Fruit fly (Drosophila melanogaster) whole organism, embryonic: ENCODE data around the gene Idi.

Source experiments
- Bdp1 ChIP-seq: fragments of 200-800 bp; sonication (Bioruptor generic); optimal IDR thresholded peaks from 3 replicates; lab custom pipeline; 2016; ENCODE audit warnings: missing biosample characterization, missing genetic modification characterization
- Bgb ChIP-seq: fragments of 200-800 bp; sonication (Bioruptor generic); IDR thresholded peaks from 2 replicates; pipeline ENCODE4 v1.3.6; 2022; ENCODE audit warnings: missing biosample characterization, missing genetic modification characterization; ENCODE audit not compliant: partially characterized antibody
- CG10565 ChIP-seq: fragments of 200-800 bp; sonication (Bioruptor generic); optimal IDR thresholded peaks from 3 replicates; lab custom pipeline; 2016; ENCODE audit warnings: missing biosample characterization, mild to moderate bottlenecking, missing genetic modification characterization
- CG11085 ChIP-seq: fragments of 200-800 bp; sonication (Bioruptor generic); IDR thresholded peaks from 2 replicates; pipeline ENCODE4 v1.3.6; 2022; ENCODE audit warnings: missing biosample characterization, missing genetic modification characterization
- CG11093 ChIP-seq: fragments of 200-800 bp; sonication (Bioruptor generic); IDR thresholded peaks from 3 replicates; pipeline ENCODE4 v1.3.6; 2022; ENCODE audit warnings: missing biosample characterization, missing genetic modification characterization
- CG12071 ChIP-seq: fragments of 200-800 bp; sonication (Bioruptor generic); optimal IDR thresholded peaks from 3 replicates; lab custom pipeline; 2018; ENCODE audit warnings: missing biosample characterization, mild to moderate bottlenecking, missing genetic modification characterization
- CG14710 ChIP-seq: fragments of 200-800 bp; sonication (Bioruptor generic); optimal IDR thresholded peaks from 3 replicates; lab custom pipeline; 2019; ENCODE audit warnings: missing biosample characterization, mild to moderate bottlenecking, missing genetic modification characterization, moderate library complexity
- CG15011 ChIP-seq: fragments of 200-800 bp; sonication (Bioruptor generic); optimal IDR thresholded peaks from 3 replicates; lab custom pipeline; 2018; ENCODE audit warnings: missing biosample characterization, mild to moderate bottlenecking, missing genetic modification characterization
- CG15073 ChIP-seq: fragments of 200-800 bp; sonication (Bioruptor generic); optimal IDR thresholded peaks from 2 replicates; lab custom pipeline; 2016; ENCODE audit warnings: missing biosample characterization, missing genetic modification characterization
- CG17385 ChIP-seq: fragments of 200-800 bp; sonication (Bioruptor generic); optimal IDR thresholded peaks from 3 replicates; lab custom pipeline; 2018; ENCODE audit warnings: missing biosample characterization, mild to moderate bottlenecking, missing genetic modification characterization
- CG18476 ChIP-seq: fragments of 200-800 bp; sonication (Bioruptor generic); optimal IDR thresholded peaks from 2 replicates; lab custom pipeline; 2016; ENCODE audit warnings: missing biosample characterization, mild to moderate bottlenecking, missing genetic modification characterization
- CG2202 ChIP-seq: fragments of 200-800 bp; sonication (Bioruptor generic); optimal IDR thresholded peaks from 2 replicates; lab custom pipeline; 2018; ENCODE audit warnings: missing biosample characterization, mild to moderate bottlenecking, missing genetic modification characterization
- CG3407 ChIP-seq: fragments of 200-800 bp; sonication (Bioruptor generic); optimal IDR thresholded peaks from 2 replicates; lab custom pipeline; 2018; ENCODE audit warnings: missing biosample characterization, mild to moderate bottlenecking, missing genetic modification characterization
- CG3838 ChIP-seq: fragments of 200-800 bp; sonication (Bioruptor generic); optimal IDR thresholded peaks from 3 replicates; lab custom pipeline; 2016; ENCODE audit warnings: missing biosample characterization, missing genetic modification characterization
- CG8089 ChIP-seq: fragments of 200-800 bp; sonication (Bioruptor generic); optimal IDR thresholded peaks from 3 replicates; lab custom pipeline; 2016; ENCODE audit warnings: missing biosample characterization, missing genetic modification characterization
- CG8290 ChIP-seq, 3 experiments: fragments of 200-800 bp; sonication (Bioruptor generic); optimal IDR thresholded peaks; 2 replicates each; lab custom pipeline; 2016 to 2019; ENCODE audit warnings: missing biosample characterization in 3 of 3, missing genetic modification characterization in 3 of 3, mild to moderate bottlenecking in 2 of 3, moderate library complexity in 1 of 3
- CG9609 ChIP-seq: fragments of 200-800 bp; sonication (Bioruptor generic); optimal IDR thresholded peaks from 3 replicates; lab custom pipeline; 2016; ENCODE audit warnings: missing biosample characterization, missing genetic modification characterization
- CG9817 ChIP-seq: fragments of 200-800 bp; sonication (Bioruptor generic); optimal IDR thresholded peaks from 2 replicates; lab custom pipeline; 2018; ENCODE audit warnings: missing biosample characterization, mild to moderate bottlenecking, missing genetic modification characterization, moderate library complexity
- CG9932 ChIP-seq: fragments of 200-800 bp; sonication (Bioruptor generic); IDR thresholded peaks from 2 replicates; pipeline ENCODE4 v1.3.6; 2022; ENCODE audit warnings: missing biosample characterization, missing genetic modification characterization
- Dfd ChIP-seq, 2 experiments: fragments of >200 bp; optimal IDR thresholded peaks; 2 replicates each; lab custom pipeline; 2017; ENCODE audit warnings: missing biosample characterization in 2 of 2, missing genetic modification characterization in 2 of 2
- Ets65A ChIP-seq: fragments of 200-800 bp; sonication (Bioruptor generic); peaks from one replicate; lab custom pipeline; 2016; ENCODE audit warnings: missing biosample characterization, missing genetic modification characterization
- Hr51 ChIP-seq, 2 experiments: fragments of 200-800 bp; sonication (Bioruptor generic); optimal IDR thresholded peaks; 2 replicates in 1 of 2; 3 replicates in 1 of 2; lab custom pipeline; 2016 to 2018; ENCODE audit warnings: missing biosample characterization in 2 of 2, missing genetic modification characterization in 2 of 2, mild to moderate bottlenecking in 1 of 2, moderate library complexity in 1 of 2
- Hsf ChIP-seq: fragments of 200-800 bp; sonication (Bioruptor generic); optimal IDR thresholded peaks from 3 replicates; lab custom pipeline; 2016; ENCODE audit warnings: missing biosample characterization, missing genetic modification characterization
- Lhr ChIP-seq: fragments of 200-800 bp; sonication (Bioruptor generic); optimal IDR thresholded peaks from 3 replicates; lab custom pipeline; 2017; ENCODE audit warnings: mild to moderate bottlenecking, missing biosample characterization, missing genetic modification reagents, missing genetic modification characterization
- Meics ChIP-seq: fragments of 200-800 bp; sonication (Bioruptor generic); optimal IDR thresholded peaks from 2 replicates; lab custom pipeline; 2017; ENCODE audit warnings: missing biosample characterization, mild to moderate bottlenecking, missing genetic modification characterization
- Myb ChIP-seq: fragments of 200-800 bp; sonication (Bioruptor generic); optimal IDR thresholded peaks from 2 replicates; lab custom pipeline; 2016; ENCODE audit warnings: missing biosample characterization, missing genetic modification characterization
- Nf-YC ChIP-seq: fragments of 200-800 bp; optimal IDR thresholded peaks from 3 replicates; lab custom pipeline; 2019; ENCODE audit warnings: missing biosample characterization, mild to moderate bottlenecking, missing genetic modification characterization, moderate library complexity
- NfI ChIP-seq: fragments of 200-800 bp; sonication (Bioruptor generic); optimal IDR thresholded peaks from 3 replicates; lab custom pipeline; 2018; ENCODE audit warnings: missing biosample characterization, mild to moderate bottlenecking, missing genetic modification characterization, moderate library complexity
- Pdp1 ChIP-seq, 2 experiments: fragments of 200-800 bp; sonication (Bioruptor generic); optimal IDR thresholded peaks; 3 replicates each; lab custom pipeline; 2016; ENCODE audit warnings: missing biosample characterization in 2 of 2, missing genetic modification characterization in 2 of 2, mild to moderate bottlenecking in 1 of 2, moderate library complexity in 1 of 2
- Side ChIP-seq: fragments of 200-800 bp; sonication (Bioruptor generic); optimal IDR thresholded peaks from 2 replicates; lab custom pipeline; 2016; ENCODE audit warnings: missing biosample characterization, missing genetic modification characterization
- Sry-β ChIP-seq: fragments of 200-800 bp; sonication (Bioruptor generic); optimal IDR thresholded peaks from 2 replicates; lab custom pipeline; 2018; ENCODE audit warnings: missing biosample characterization, mild to moderate bottlenecking, missing genetic modification characterization, moderate library complexity
- TFAM ChIP-seq: fragments of 200-800 bp; sonication (Bioruptor generic); optimal IDR thresholded peaks from 2 replicates; lab custom pipeline; 2017; ENCODE audit warnings: missing biosample characterization, missing genetic modification characterization, inconsistent platforms
- Usf ChIP-seq: fragments of 200-800 bp; sonication (Bioruptor generic); optimal IDR thresholded peaks from 2 replicates; lab custom pipeline; 2017; ENCODE audit warnings: missing genotype, missing biosample characterization, missing genetic modification characterization
- amos ChIP-seq: fragments of 200-800 bp; sonication (Bioruptor generic); IDR thresholded peaks from 2 replicates; pipeline ENCODE4 v1.3.6; 2022; ENCODE audit warnings: missing biosample characterization, missing genetic modification characterization; ENCODE audit not compliant: partially characterized antibody
- cas ChIP-seq: fragments of 200-800 bp; sonication (Bioruptor generic); IDR thresholded peaks from 2 replicates; pipeline ENCODE4 v1.3.6; 2022; ENCODE audit warnings: missing biosample characterization, missing genetic modification characterization
- esg ChIP-seq: fragments of 200-800 bp; sonication (Bioruptor generic); conservative IDR thresholded peaks from 2 replicates; pipeline ENCODE4 v1.3.6; 2022; ENCODE audit warnings: missing biosample characterization, missing genetic modification characterization
- fd64A ChIP-seq: fragments of 200-800 bp; sonication (Bioruptor generic); optimal IDR thresholded peaks from 3 replicates; lab custom pipeline; 2018; ENCODE audit warnings: missing biosample characterization, mild to moderate bottlenecking, missing genetic modification characterization
- gem ChIP-seq: fragments of 200-800 bp; sonication (Bioruptor generic); optimal IDR thresholded peaks from 2 replicates; lab custom pipeline; 2019; ENCODE audit warnings: missing biosample characterization, mild to moderate bottlenecking, missing genetic modification characterization, moderate library complexity
- h ChIP-seq: fragments of >200 bp; optimal IDR thresholded peaks from 2 replicates; lab custom pipeline; 2017
- ind ChIP-seq: fragments of 200-800 bp; sonication (Bioruptor generic); optimal IDR thresholded peaks from 3 replicates; lab custom pipeline; 2016; ENCODE audit warnings: missing biosample characterization, missing genetic modification characterization
- jing ChIP-seq: fragments of 200-800 bp; sonication (Bioruptor generic); optimal IDR thresholded peaks from 2 replicates; lab custom pipeline; 2018; ENCODE audit warnings: missing biosample characterization, mild to moderate bottlenecking, missing genetic modification characterization
- jumu ChIP-seq: fragments of 200-800 bp; sonication (Bioruptor generic); optimal IDR thresholded peaks from 3 replicates; lab custom pipeline; 2016; ENCODE audit warnings: missing biosample characterization, missing genetic modification characterization
- klu ChIP-seq: fragments of 200-800 bp; sonication (Bioruptor generic); IDR thresholded peaks from 2 replicates; pipeline ENCODE4 v1.3.6; 2022; ENCODE audit warnings: missing biosample characterization, missing genetic modification characterization
- peb ChIP-seq: fragments of 200-800 bp; sonication (Bioruptor generic); IDR thresholded peaks from 2 replicates; pipeline ENCODE4 v1.3.6; 2022; ENCODE audit warnings: missing biosample characterization, missing genetic modification characterization
- repo ChIP-seq: fragments of 200-800 bp; sonication (Bioruptor generic); optimal IDR thresholded peaks from 2 replicates; lab custom pipeline; 2016; ENCODE audit warnings: missing biosample characterization, missing genetic modification characterization
- sima ChIP-seq: fragments of 200-800 bp; sonication (Bioruptor generic); optimal IDR thresholded peaks from 2 replicates; lab custom pipeline; 2016; ENCODE audit warnings: missing biosample characterization, missing genetic modification characterization
- sisA ChIP-seq: fragments of 200-800 bp; sonication (Bioruptor generic); IDR thresholded peaks from 2 replicates; pipeline ENCODE4 v1.3.6; 2022; ENCODE audit warnings: missing biosample characterization, missing genetic modification characterization
- slp2 ChIP-seq: fragments of 200-800 bp; sonication (Bioruptor generic); optimal IDR thresholded peaks from 2 replicates; lab custom pipeline; 2016; ENCODE audit warnings: missing biosample characterization, missing genetic modification characterization
- sug ChIP-seq: fragments of 200-800 bp; optimal IDR thresholded peaks from 2 replicates; lab custom pipeline; 2019; ENCODE audit warnings: missing biosample characterization, mild to moderate bottlenecking, missing genetic modification characterization, moderate library complexity
- tna ChIP-seq: fragments of 200-800 bp; sonication (Bioruptor generic); IDR thresholded peaks from 2 replicates; pipeline ENCODE4 v1.3.6; 2022; ENCODE audit warnings: missing biosample characterization, missing genetic modification characterization; ENCODE audit not compliant: partially characterized antibody
- zf30C ChIP-seq: fragments of 200-800 bp; sonication (Bioruptor generic); optimal IDR thresholded peaks from 3 replicates; lab custom pipeline; 2018; ENCODE audit warnings: missing biosample characterization, mild to moderate bottlenecking, missing genetic modification characterization

Idi gene

dm6 chr3R:21263177-21263576, 6.7 kb upstream of the Idi start (continued):
- TF ChIP-seq CG8089 (GFP tag; lab: Kevin White, UChicago) (no peak), CG15011 (GFP tag; lab: Kevin White, UChicago) (peak; percentile 3), CG11093 (GFP tag; lab: Robert Waterston, UW) (no peak), CG11085 (GFP tag; lab: Robert Waterston, UW) (peak; percentile 30; the same call in 1 of the 2 replicates), klu (GFP tag; lab: Robert Waterston, UW) (no peak), ind (GFP tag; lab: Kevin White, UChicago) (no peak), Myb (GFP tag; lab: Kevin White, UChicago) (no peak), Bdp1 (GFP tag; lab: Kevin White, UChicago) (no peak), jing (GFP tag; lab: Kevin White, UChicago) (no peak), CG9932 (GFP tag; lab: Robert Waterston, UW) (no peak), Usf (no peak), CG3407 (GFP tag; lab: Kevin White, UChicago) (peak; percentile 47), tna (GFP tag; lab: Robert Waterston, UW) (no peak), Lhr (peak; percentile 23), Dfd (GFP tag; optimal IDR thresholded peaks at IDR 0.05; lab: Kevin White, UChicago) (no peak), Ets65A (GFP tag; lab: Kevin White, UChicago) (no peak), CG18476 (no peak), CG14710 (peak; percentile 12), h (lab: Kevin White, UChicago) (no peak), TFAM (GFP tag; lab: Kevin White, UChicago) (no peak), NfI (GFP tag; lab: Kevin White, UChicago) (peak; percentile 61), amos (GFP tag; lab: Robert Waterston, UW) (no peak), CG15073 (no peak), Meics (GFP tag; lab: Kevin White, UChicago) (peak; percentile 43), CG17385 (GFP tag; lab: Kevin White, UChicago) (peak; percentile 45), repo (no peak), Nf-YC (tag; lab: Kevin White, UChicago) (no peak), peb (GFP tag; lab: Robert Waterston, UW) (no peak), sisA (GFP tag; lab: Robert Waterston, UW) (no peak), sima (GFP tag; lab: Kevin White, UChicago) (no peak), Side (GFP tag; lab: Kevin White, UChicago) (no peak), CG12071 (GFP tag; lab: Kevin White, UChicago) (peak; percentile 7), esg (GFP tag; lab: Robert Waterston, UW) (no peak), jumu (no peak), slp2 (no peak), CG2202 (tag; lab: Kevin White, UChicago) (peak; percentile 1), CG10565 (GFP tag; lab: Kevin White, UChicago) (no peak), CG9817 (tag; lab: Kevin White, UChicago) (no peak), CG9609 (GFP tag; lab: Kevin White, UChicago) (no peak), Hr51 (GFP tag; optimal IDR thresholded peaks at IDR 0.05; lab: Kevin White, UChicago) (peak in 1 of 2 experiments; percentile 19), gem (tag; lab: Kevin White, UChicago) (peak; percentile 35), cas (0 out of 2 replicates have a peak, but pooled peaks have one; percentile 17), Sry-β (GFP tag; lab: Kevin White, UChicago) (no peak), sug (no peak), zf30C (GFP tag; lab: Kevin White, UChicago) (no peak), CG3838 (GFP tag; lab: Kevin White, UChicago) (no peak), Hsf (GFP tag; lab: Kevin White, UChicago) (no peak), CG8290 (GFP tag; optimal IDR thresholded peaks at IDR 0.05; lab: Kevin White, UChicago) (no peak), CG8290 (tag; optimal IDR thresholded peaks at IDR 0.05; lab: Kevin White, UChicago) (peak; percentile 41 to 42), fd64A (GFP tag; lab: Kevin White, UChicago) (peak; percentile 31), Pdp1 (GFP tag; optimal IDR thresholded peaks at IDR 0.05; lab: Kevin White, UChicago) (no peak), Bgb (GFP tag; lab: Robert Waterston, UW) (no peak)
